Worm (Caenorhabditis elegans) whole organism, L4 larva: ENCODE measurements around the gene egrh-2.

Experiments
- Y48G9A.11 ChIP-seq: fragments of 200-800 bp; sonication (Bioruptor generic); IDR thresholded peaks from 2 replicates; pipeline ENCODE4 v1.3.6; 2022; ENCODE audit warnings: missing genetic modification reagents, missing genetic modification characterization, missing compliant biosample characterization
- Y75B8A.6 ChIP-seq: fragments of 200-800 bp; sonication (Bioruptor generic); IDR thresholded peaks from 2 replicates; pipeline ENCODE4 v1.3.6; 2022; ENCODE audit warnings: missing genetic modification reagents, missing genetic modification characterization, missing compliant biosample characterization
- ZK337.2 ChIP-seq: fragments of 200-800 bp; sonication (Bioruptor generic); IDR thresholded peaks from 2 replicates; pipeline ENCODE4 v1.3.6; 2022; ENCODE audit warnings: missing genetic modification reagents, missing genetic modification characterization, missing compliant biosample characterization
- ama-1 ChIP-seq: fragments of 150-350 bp; optimal IDR thresholded peaks from 2 replicates; lab custom pipeline; 2014; ENCODE audit warnings: inconsistent platforms, mixed read lengths
- ctbp-1 ChIP-seq: fragments of 200-800 bp; sonication (Bioruptor generic); IDR thresholded peaks from 2 replicates; pipeline ENCODE4 v1.3.6; 2022; ENCODE audit warnings: missing genetic modification reagents, missing genetic modification characterization, missing compliant biosample characterization
- daf-12 ChIP-seq: fragments of 150-350 bp; optimal IDR thresholded peaks from 2 replicates; lab custom pipeline; 2014; ENCODE audit warnings: missing biosample characterization, missing genetic modification reagents, missing genetic modification characterization
- daf-19 ChIP-seq: fragments of 200-800 bp; sonication (Bioruptor generic); conservative IDR thresholded peaks from 2 replicates; pipeline ENCODE4 v1.3.6; 2022; ENCODE audit warnings: missing genetic modification characterization, missing compliant biosample characterization
- daf-8 ChIP-seq: fragments of 200-800 bp; sonication (Bioruptor generic); IDR thresholded peaks from 2 replicates; pipeline ENCODE4 v1.3.6; 2022; ENCODE audit warnings: missing genetic modification characterization, missing compliant biosample characterization
- dve-1 ChIP-seq: sonication (generic microtip); optimal IDR thresholded peaks from 2 replicates; lab custom pipeline; 2017; ENCODE audit warnings: antibody characterized with exemption, mild to moderate bottlenecking, missing genetic modification characterization, missing compliant biosample characterization; ENCODE audit not compliant: insufficient read depth
- lim-7 ChIP-seq: fragments of 200-800 bp; sonication (Bioruptor generic); IDR thresholded peaks from 2 replicates; pipeline ENCODE4 v1.3.6; 2022; ENCODE audit warnings: missing genetic modification characterization, missing compliant biosample characterization
- lir-3 ChIP-seq: sonication (generic microtip); optimal IDR thresholded peaks from 2 replicates; lab custom pipeline; 2016; ENCODE audit warnings: mild to moderate bottlenecking, missing genetic modification characterization, missing compliant biosample characterization
- mdl-1 ChIP-seq, 2 experiments: fragments of 150-350 bp in 1 of 2; sonication (generic microtip) in 1 of 2; optimal IDR thresholded peaks; 2 replicates each; lab custom pipeline; 2014 to 2017; ENCODE audit warnings: missing biosample characterization in 2 of 2, missing genetic modification characterization in 2 of 2
- mdt-29 ChIP-seq: fragments of 200-800 bp; sonication (Bioruptor generic); IDR thresholded peaks from 2 replicates; pipeline ENCODE4 v1.3.6; 2022; ENCODE audit warnings: missing genetic modification reagents, missing genetic modification characterization, missing compliant biosample characterization
- mxl-2 ChIP-seq: fragments of 200-800 bp; sonication (Bioruptor generic); conservative IDR thresholded peaks from 2 replicates; pipeline ENCODE4 v1.3.6; 2022; ENCODE audit warnings: missing genetic modification reagents, missing genetic modification characterization, missing compliant biosample characterization
- nhr-42 ChIP-seq: fragments of 200-800 bp; sonication (Bioruptor generic); IDR thresholded peaks from 2 replicates; pipeline ENCODE4 v1.3.6; 2022; ENCODE audit warnings: missing genetic modification characterization, missing compliant biosample characterization
- nhr-6 ChIP-seq: fragments of 150-350 bp; optimal IDR thresholded peaks from 2 replicates; lab custom pipeline; 2014; ENCODE audit warnings: missing biosample characterization, missing genetic modification characterization
- nhr-76 ChIP-seq: fragments of 150-350 bp; optimal IDR thresholded peaks from 2 replicates; lab custom pipeline; 2014; ENCODE audit warnings: missing biosample characterization, missing genetic modification characterization
- ztf-7 ChIP-seq: fragments of 150-350 bp; optimal IDR thresholded peaks from 2 replicates; lab custom pipeline; 2014; ENCODE audit warnings: missing biosample characterization, missing genetic modification characterization

The egrh-2 gene

ce11 chrIV:935725-936124 lies 54.5 kb downstream of the egrh-2 start, which contains the start of gene F58H7.1:
TSS of gene F58H7.1 (minus strand) at chrIV:935825.
- TF ChIP-seq lim-7 (no peak), mdl-1 (tag; optimal IDR thresholded peaks at IDR 0.05; lab: Kevin White, UChicago) (no peak), lir-3 (tag; lab: Kevin White, UChicago) (no peak), daf-12 (no peak), ctbp-1 (GFP tag; lab: Robert Waterston, UW) (no peak), Y48G9A.11 (GFP tag; lab: Robert Waterston, UW) (no peak), nhr-76 (no peak), ama-1 (lab: Kevin White, UChicago) (no peak), nhr-42 (no peak), daf-8 (GFP tag; lab: Robert Waterston, UW) (no peak), mdt-29 (GFP tag; lab: Robert Waterston, UW) (no peak), ZK337.2 (GFP tag; lab: Robert Waterston, UW) (no peak), ztf-7 (tag; lab: Kevin White, UChicago) (no peak), Y75B8A.6 (GFP tag; lab: Robert Waterston, UW) (no peak), dve-1 (tag; lab: Kevin White, UChicago) (no peak), mxl-2 (GFP tag; lab: Robert Waterston, UW) (no peak), nhr-6 (tag; lab: Kevin White, UChicago) (no peak), daf-19 (GFP tag; lab: Robert Waterston, UW) (no peak)
